Worm (Caenorhabditis elegans) whole organism, L4/young adult: ENCODE measurements around the gene F07C6.3.

Source experiments
- W03F9.2 ChIP-seq: fragments of 150-350 bp; optimal IDR thresholded peaks from 2 replicates; lab custom pipeline; 2014; ENCODE audit warnings: missing biosample characterization, missing genetic modification characterization
- him-1 ChIP-seq: sonication (generic microtip); optimal IDR thresholded peaks from 2 replicates; lab custom pipeline; 2016; ENCODE audit warnings: missing genotype, missing genetic modification reagents, missing genetic modification characterization, missing compliant biosample characterization

ce11 chrIV:12780980-12781379, 8.1 kb upstream of the F07C6.3 start:
- TF ChIP-seq W03F9.2 (tag; lab: Kevin White, UChicago) (no peak), him-1 (tag; lab: Kevin White, UChicago) (no peak)
